Fruit fly (Drosophila melanogaster) whole organism, adult: ENCODE results near the gene CG6144.

Experiments
- CG11617 ChIP-seq: fragments of 200-800 bp; sonication (Bioruptor generic); optimal IDR thresholded peaks from 2 replicates; lab custom pipeline; 2017; ENCODE audit warnings: mild to moderate bottlenecking, missing biosample characterization, missing genetic modification reagents, missing genetic modification characterization
- CG12768 ChIP-seq: fragments of 200-800 bp; sonication (Bioruptor generic); optimal IDR thresholded peaks from 2 replicates; lab custom pipeline; 2017; ENCODE audit warnings: missing biosample characterization, missing genetic modification characterization, mild to moderate bottlenecking, moderate library complexity, missing genetic modification reagents
- CG14711 ChIP-seq: fragments of 200-800 bp; sonication (Bioruptor generic); optimal IDR thresholded peaks from 2 replicates; lab custom pipeline; 2018; ENCODE audit warnings: missing biosample characterization, mild to moderate bottlenecking, missing genetic modification characterization, moderate library complexity
- CG1620 ChIP-seq: fragments of 200-800 bp; sonication (Bioruptor generic); optimal IDR thresholded peaks from 2 replicates; lab custom pipeline; 2016; ENCODE audit warnings: missing biosample characterization, missing genetic modification characterization
- CG33017 ChIP-seq: fragments of 200-800 bp; sonication (Bioruptor generic); optimal IDR thresholded peaks from 2 replicates; lab custom pipeline; 2018; ENCODE audit warnings: missing biosample characterization, mild to moderate bottlenecking, missing genetic modification characterization, moderate library complexity
- CG5204 ChIP-seq: fragments of 200-800 bp; sonication (Bioruptor generic); optimal IDR thresholded peaks from 2 replicates; lab custom pipeline; 2016; ENCODE audit warnings: missing biosample characterization, missing genetic modification characterization
- CG7045 ChIP-seq: fragments of 200-800 bp; sonication (Bioruptor generic); optimal IDR thresholded peaks from 2 replicates; lab custom pipeline; 2017; ENCODE audit warnings: missing biosample characterization, mild to moderate bottlenecking, missing genetic modification characterization
- CG7101 ChIP-seq: fragments of 200-800 bp; sonication (Bioruptor generic); optimal IDR thresholded peaks from 2 replicates; lab custom pipeline; 2018; ENCODE audit warnings: missing biosample characterization, mild to moderate bottlenecking, missing genetic modification characterization, moderate library complexity
- Clk ChIP-seq: fragments of 200-800 bp; sonication (Bioruptor generic); optimal IDR thresholded peaks from 2 replicates; lab custom pipeline; 2017; ENCODE audit warnings: missing biosample characterization, missing genetic modification characterization
- Crg-1 ChIP-seq: fragments of 200-800 bp; sonication (Bioruptor generic); optimal IDR thresholded peaks from 2 replicates; lab custom pipeline; 2016; ENCODE audit warnings: missing biosample characterization, missing genetic modification characterization
- Hr96 ChIP-seq: fragments of 200-800 bp; sonication (Bioruptor generic); optimal IDR thresholded peaks from 2 replicates; lab custom pipeline; 2016; ENCODE audit warnings: missing biosample characterization, missing genetic modification characterization
- Mnt ChIP-seq: fragments of 200-800 bp; sonication (Bioruptor generic); optimal IDR thresholded peaks from 2 replicates; lab custom pipeline; 2016; ENCODE audit warnings: missing biosample characterization, mild to moderate bottlenecking, missing genetic modification characterization
- bab1 ChIP-seq: fragments of 200-800 bp; sonication (Bioruptor generic); optimal IDR thresholded peaks from 3 replicates; lab custom pipeline; 2019; ENCODE audit warnings: missing biosample characterization, mild to moderate bottlenecking, missing genetic modification characterization, moderate library complexity
- cic ChIP-seq: fragments of 200-800 bp; sonication (Bioruptor generic); optimal IDR thresholded peaks from 2 replicates; lab custom pipeline; 2017; ENCODE audit warnings: missing biosample characterization, mild to moderate bottlenecking, missing genetic modification characterization, moderate library complexity
- cnc ChIP-seq, 2 experiments: fragments of >200 bp; optimal IDR thresholded peaks; 2 replicates each; lab custom pipeline; 2017
- kay ChIP-seq: fragments of 200-800 bp; sonication (Bioruptor generic); peaks from one replicate; lab custom pipeline; 2016; ENCODE audit warnings: missing biosample characterization, missing genetic modification characterization, borderline replicate concordance
- ovo ChIP-seq: fragments of 200-800 bp; sonication (Bioruptor generic); optimal IDR thresholded peaks from 2 replicates; lab custom pipeline; 2016; ENCODE audit warnings: missing biosample characterization, missing genetic modification characterization
- pad ChIP-seq: fragments of 200-800 bp; sonication (Bioruptor generic); optimal IDR thresholded peaks from 3 replicates; lab custom pipeline; 2017; ENCODE audit warnings: missing biosample characterization, missing genetic modification characterization, mild to moderate bottlenecking, moderate library complexity, missing genetic modification reagents
- tj ChIP-seq: fragments of 200-800 bp; sonication (Bioruptor generic); optimal IDR thresholded peaks from 3 replicates; lab custom pipeline; 2017; ENCODE audit warnings: missing biosample characterization, mild to moderate bottlenecking, missing genetic modification characterization, moderate library complexity
- toe ChIP-seq: fragments of 200-800 bp; sonication (Bioruptor generic); optimal IDR thresholded peaks from 2 replicates; lab custom pipeline; 2016; ENCODE audit warnings: missing biosample characterization, missing genetic modification characterization

CG6144 gene

dm6 chr2L:10474815-10475214 lies 13.7 kb upstream of the CG6144 start:
- TF ChIP-seq Crg-1 (GFP tag; lab: Kevin White, UChicago) (no peak), toe (no peak), Mnt (GFP tag; lab: Kevin White, UChicago) (no peak), CG7045 (no peak), cic (GFP tag; lab: Kevin White, UChicago) (no peak), tj (GFP tag; lab: Kevin White, UChicago) (no peak), CG11617 (GFP tag; lab: Kevin White, UChicago) (no peak), CG1620 (GFP tag; lab: Kevin White, UChicago) (no peak), CG33017 (no peak), bab1 (GFP tag; lab: Kevin White, UChicago) (no peak), CG12768 (GFP tag; lab: Kevin White, UChicago) (no peak), kay (GFP tag; lab: Kevin White, UChicago) (no peak), pad (GFP tag; lab: Kevin White, UChicago) (no peak), CG5204 (no peak), CG14711 (tag; lab: Kevin White, UChicago) (no peak)

dm6 chr2L:10476879-10477278 lies 11.6 kb upstream of the CG6144 start, which contains the start of gene RluA-2:
Gene RluA-2 (plus strand): TSS chr2L:10477073.
- TF ChIP-seq Mnt (GFP tag; lab: Kevin White, UChicago) (no peak), cic (GFP tag; lab: Kevin White, UChicago) (no peak), kay (GFP tag; lab: Kevin White, UChicago) (no peak), ovo (GFP tag; lab: Kevin White, UChicago) (no peak), Hr96 (GFP tag; lab: Kevin White, UChicago) (no peak), CG11617 (GFP tag; lab: Kevin White, UChicago) (no peak), CG33017 (no peak)

dm6 chr2L:10479859-10480258 lies 8.6 kb upstream of the CG6144 start:
- no peak for TF ChIP-seq CG12768 (GFP tag; lab: Kevin White, UChicago)
- TF ChIP-seq Hr96 (GFP tag; lab: Kevin White, UChicago), result no peak
- TF ChIP-seq CG7045, result no peak
- peak; percentile 42 for TF ChIP-seq Mnt (GFP tag; lab: Kevin White, UChicago)
- no peak for TF ChIP-seq CG11617 (GFP tag; lab: Kevin White, UChicago)
- no peak for TF ChIP-seq CG33017
- TF ChIP-seq toe, result no peak

- no peak for TF ChIP-seq CG14711 (tag; lab: Kevin White, UChicago)
- TF ChIP-seq bab1 (GFP tag; lab: Kevin White, UChicago), result no peak
- no peak for TF ChIP-seq CG1620 (GFP tag; lab: Kevin White, UChicago)
- TF ChIP-seq cnc (optimal IDR thresholded peaks at IDR 0.05; lab: Kevin White, UChicago), result no peak
- TF ChIP-seq Mnt (GFP tag; lab: Kevin White, UChicago), result no peak
- no peak for TF ChIP-seq CG7101 (tag; lab: Kevin White, UChicago)
- TF ChIP-seq toe, result no peak
- TF ChIP-seq CG33017, result no peak
- no peak for TF ChIP-seq Crg-1 (GFP tag; lab: Kevin White, UChicago)
- no peak for TF ChIP-seq CG11617 (GFP tag; lab: Kevin White, UChicago)
These were observed 5.4 kb upstream of the CG6144 start, which contains the start of gene Grip75 for dm6 chr2L:10483073-10483472. Gene Grip75 (plus strand): TSS chr2L:10483295.

- no peak for TF ChIP-seq CG1620 (GFP tag; lab: Kevin White, UChicago)
- no peak for TF ChIP-seq cic (GFP tag; lab: Kevin White, UChicago)
- no peak for TF ChIP-seq Crg-1 (GFP tag; lab: Kevin White, UChicago)
- no peak for TF ChIP-seq kay (GFP tag; lab: Kevin White, UChicago)
- no peak for TF ChIP-seq tj (GFP tag; lab: Kevin White, UChicago)
- TF ChIP-seq Hr96 (GFP tag; lab: Kevin White, UChicago), result no peak
- TF ChIP-seq CG7045, result no peak
- TF ChIP-seq bab1 (GFP tag; lab: Kevin White, UChicago), result no peak
- no peak for TF ChIP-seq pad (GFP tag; lab: Kevin White, UChicago)
- no peak for TF ChIP-seq CG5204
These were observed 2.9 kb downstream of the CG6144 start, which contains the start of gene CG13144 for dm6 chr2L:10491354-10491753. Gene CG13144 (minus strand): TSS chr2L:10491454.

dm6 chr2L:10495495-10495894 lies 7.0 kb downstream of the CG6144 start:
- TF ChIP-seq toe (no peak), Hr96 (GFP tag; lab: Kevin White, UChicago) (no peak), cnc (optimal IDR thresholded peaks at IDR 0.05; lab: Kevin White, UChicago) (no peak), CG7101 (tag; lab: Kevin White, UChicago) (no peak), CG7045 (no peak), Clk (GFP tag; lab: Kevin White, UChicago) (no peak), CG33017 (no peak)

dm6 chr2L:10496338-10496737 lies 7.8 kb downstream of the CG6144 start:
- no peak for TF ChIP-seq CG7045
- TF ChIP-seq Mnt (GFP tag; lab: Kevin White, UChicago), result no peak
- TF ChIP-seq CG7101 (tag; lab: Kevin White, UChicago), result no peak
- no peak for TF ChIP-seq cnc (optimal IDR thresholded peaks at IDR 0.05; lab: Kevin White, UChicago)
- TF ChIP-seq CG33017, result no peak
- no peak for TF ChIP-seq CG11617 (GFP tag; lab: Kevin White, UChicago)
- no peak for TF ChIP-seq kay (GFP tag; lab: Kevin White, UChicago)
- no peak for TF ChIP-seq cic (GFP tag; lab: Kevin White, UChicago)
- no peak for TF ChIP-seq CG5204
- TF ChIP-seq Crg-1 (GFP tag; lab: Kevin White, UChicago), result no peak
- no peak for TF ChIP-seq CG14711 (tag; lab: Kevin White, UChicago)
- no peak for TF ChIP-seq ovo (GFP tag; lab: Kevin White, UChicago)
